Fruit fly (Drosophila melanogaster): ENCODE measurements around the gene jigr1.

The jigr1 gene

dm6 chr3R:25684859-25685258 lies 47.2 kb downstream of the jigr1 start, which contains the start of gene RpL27 (continued):
- TF ChIP-seq pnt (GFP tag; optimal IDR thresholded peaks at IDR 0.05) (no peak), Ssrp (tag; optimal IDR thresholded peaks at IDR 0.05) (peak; percentile 11), CG8089 (GFP tag; optimal IDR thresholded peaks at IDR 0.05) (peak; percentile 67), YL-1 (GFP tag; optimal IDR thresholded peaks at IDR 0.05) (peak; percentile 97), nerfin-1 (tag; optimal IDR thresholded peaks at IDR 0.05) (peak; percentile 85), CG12299 (tag; optimal IDR thresholded peaks at IDR 0.05) (peak; percentile 84), CG4404 (GFP tag; IDR thresholded peaks at IDR 0.05) (no peak), Xbp1 (GFP tag; optimal IDR thresholded peaks at IDR 0.05) (peak; percentile 74), Stat92E (GFP tag; optimal IDR thresholded peaks at IDR 0.05) (peak in 1 of 3 experiments; percentile 67), peb (GFP tag; IDR thresholded peaks at IDR 0.05) (peak; percentile 43; the same call in 1 of the 2 replicates), CG6854 (GFP tag; optimal IDR thresholded peaks at IDR 0.05) (peak; percentile 81), disco-r (GFP tag; optimal IDR thresholded peaks at IDR 0.05) (peak; percentile 63), Lim3 (GFP tag; IDR thresholded peaks at IDR 0.05) (no peak), CG18011 (GFP tag; optimal IDR thresholded peaks at IDR 0.05) (peak; percentile 73), CG8924 (tag; optimal IDR thresholded peaks at IDR 0.05) (peak; percentile 80), fru (optimal IDR thresholded peaks at IDR 0.05) (no peak), CG8944 (GFP tag; optimal IDR thresholded peaks at IDR 0.05) (peak; percentile 33), lola (GFP tag; optimal IDR thresholded peaks at IDR 0.05) (peak in 1 of 3 experiments; percentile 25), CG9932 (GFP tag; IDR thresholded peaks at IDR 0.05) (peak; percentile 68), schlank (tag; optimal IDR thresholded peaks at IDR 0.05) (peak; percentile 83), HHEX (GFP tag; optimal IDR thresholded peaks at IDR 0.05) (peak; percentile 84), Awh (GFP tag; IDR thresholded peaks at IDR 0.05) (0 out of 2 replicates have a peak, but pooled peaks have one; percentile 38), bsh (GFP tag; optimal IDR thresholded peaks at IDR 0.05) (peak; percentile 37 to 67), zf30C (GFP tag; optimal IDR thresholded peaks at IDR 0.05) (peak; percentile 23), CG12219 (GFP tag; optimal IDR thresholded peaks at IDR 0.05) (peak; percentile 64), CG2116 (GFP tag; optimal IDR thresholded peaks at IDR 0.05) (peak; percentile 83), so (GFP tag; IDR thresholded peaks at IDR 0.05) (peak; percentile 61; the same call in 1 of the 3 replicates), odd (GFP tag; optimal IDR thresholded peaks at IDR 0.05) (peak; percentile 85), CG9727 (GFP tag; optimal IDR thresholded peaks at IDR 0.05) (peak; percentile 88), bowl (GFP tag; IDR thresholded peaks at IDR 0.05) (peak; percentile 67), sob (GFP tag; IDR thresholded peaks at IDR 0.05) (peak; percentile 86), psq (GFP tag; optimal IDR thresholded peaks at IDR 0.05) (peak; percentile 27), fu2 (GFP tag; optimal IDR thresholded peaks at IDR 0.05) (peak; percentile 58), CG13287 (GFP tag; IDR thresholded peaks at IDR 0.05; ENCODE audit: partially characterized antibody) (peak; percentile 83), CG15479 (GFP tag; optimal IDR thresholded peaks at IDR 0.05) (no peak), nerfin-2 (GFP tag; IDR thresholded peaks at IDR 0.05; ENCODE audit: partially characterized antibody) (no peak), Gug (GFP tag; IDR thresholded peaks at IDR 0.05) (no peak), zfh2 (GFP tag; optimal IDR thresholded peaks at IDR 0.05) (peak; percentile 50), vnd (GFP tag; IDR thresholded peaks at IDR 0.05; ENCODE audit: partially characterized antibody) (peak; percentile 45; the same call in 1 of the 3 replicates), CG4282 (GFP tag; optimal IDR thresholded peaks at IDR 0.05) (no peak), chn (GFP tag; optimal IDR thresholded peaks at IDR 0.05) (peak; percentile 49), CG16863 (GFP tag; optimal IDR thresholded peaks at IDR 0.05) (peak; percentile 52), seq (GFP tag; IDR thresholded peaks at IDR 0.05) (peak; percentile 51; the same call in 1 of the 2 replicates), tin (GFP tag; optimal IDR thresholded peaks at IDR 0.05) (peak; percentile 33), CG10979 (tag; optimal IDR thresholded peaks at IDR 0.05) (peak; percentile 62), Ets65A (GFP tag) (peak; percentile 92), CG11085 (GFP tag; IDR thresholded peaks at IDR 0.05) (peak; percentile 72; the same call in 1 of the 2 replicates), hb (GFP tag; IDR thresholded peaks at IDR 0.05; ENCODE audit: partially characterized antibody) (no peak), Hr3 (GFP tag; optimal IDR thresholded peaks at IDR 0.05) (peak; percentile 37), CG15073 (GFP tag; optimal IDR thresholded peaks at IDR 0.05) (no peak)
